Fruit fly (Drosophila melanogaster) whole organism, embryonic: ENCODE results near the gene Snmp2.
A peak's percentile ranks its signal among the peaks of the same experiment; 100 is the strongest.

Experiments
- CG11695 ChIP-seq: fragments of 200-800 bp; sonication (Bioruptor generic); IDR thresholded peaks from 3 replicates; pipeline ENCODE4 v1.3.6; 2022; ENCODE audit warnings: missing biosample characterization, missing genetic modification characterization
- CG12155 ChIP-seq: fragments of 200-800 bp; sonication (Bioruptor generic); optimal IDR thresholded peaks from 3 replicates; lab custom pipeline; 2016; ENCODE audit warnings: missing biosample characterization, missing genetic modification characterization
- CG12769 ChIP-seq: fragments of 200-800 bp; sonication (Bioruptor generic); optimal IDR thresholded peaks from 2 replicates; lab custom pipeline; 2019; ENCODE audit warnings: missing biosample characterization, mild to moderate bottlenecking, missing genetic modification characterization, moderate library complexity
- CG13424 ChIP-seq: fragments of 200-800 bp; sonication (Bioruptor generic); optimal IDR thresholded peaks from 2 replicates; lab custom pipeline; 2019; ENCODE audit warnings: missing biosample characterization, mild to moderate bottlenecking, missing genetic modification characterization, moderate library complexity
- CG13775 ChIP-seq: fragments of 200-800 bp; sonication (Bioruptor generic); optimal IDR thresholded peaks from 3 replicates; lab custom pipeline; 2017; ENCODE audit warnings: missing biosample characterization, mild to moderate bottlenecking, missing genetic modification characterization
- CG13894 ChIP-seq: fragments of 200-800 bp; sonication (Bioruptor generic); optimal IDR thresholded peaks from 3 replicates; lab custom pipeline; 2018; ENCODE audit warnings: missing biosample characterization, mild to moderate bottlenecking, missing genetic modification characterization, moderate library complexity
- CG14965 ChIP-seq: fragments of 200-800 bp; sonication (Bioruptor generic); optimal IDR thresholded peaks from 2 replicates; lab custom pipeline; 2016; ENCODE audit warnings: missing biosample characterization, missing genetic modification characterization, borderline replicate concordance
- CG1647 ChIP-seq: fragments of 200-800 bp; sonication (Bioruptor generic); optimal IDR thresholded peaks from 3 replicates; lab custom pipeline; 2016; ENCODE audit warnings: missing biosample characterization, missing genetic modification characterization
- CG30403 ChIP-seq: fragments of 200-800 bp; sonication (Bioruptor generic); optimal IDR thresholded peaks from 3 replicates; lab custom pipeline; 2016; ENCODE audit warnings: missing biosample characterization, missing genetic modification characterization
- CG3065 ChIP-seq: fragments of 200-800 bp; sonication (Bioruptor generic); optimal IDR thresholded peaks from 2 replicates; lab custom pipeline; 2016; ENCODE audit warnings: missing biosample characterization, missing genetic modification characterization
- CG4424 ChIP-seq: fragments of 200-800 bp; sonication (Bioruptor generic); optimal IDR thresholded peaks from 3 replicates; lab custom pipeline; 2016; ENCODE audit warnings: missing biosample characterization, missing genetic modification characterization
- CG5245 ChIP-seq: fragments of 200-800 bp; sonication (Bioruptor generic); optimal IDR thresholded peaks from 3 replicates; lab custom pipeline; 2016; ENCODE audit warnings: missing biosample characterization, missing genetic modification characterization
- CG6272 ChIP-seq: fragments of 200-800 bp; sonication (Bioruptor generic); IDR thresholded peaks from 2 replicates; pipeline ENCODE4 v1.3.6; 2022; ENCODE audit warnings: missing biosample characterization, missing genetic modification characterization
- CG7987 ChIP-seq: fragments of 200-800 bp; sonication (Bioruptor generic); optimal IDR thresholded peaks from 2 replicates; lab custom pipeline; 2018; ENCODE audit warnings: missing biosample characterization, mild to moderate bottlenecking, missing genetic modification characterization, moderate library complexity
- CG8290 ChIP-seq, 3 experiments: fragments of 200-800 bp; sonication (Bioruptor generic); optimal IDR thresholded peaks; 2 replicates each; lab custom pipeline; 2016 to 2019; ENCODE audit warnings: missing biosample characterization in 3 of 3, missing genetic modification characterization in 3 of 3, mild to moderate bottlenecking in 2 of 3, moderate library complexity in 1 of 3
- CG8359 ChIP-seq: fragments of 200-800 bp; sonication (Bioruptor generic); optimal IDR thresholded peaks from 2 replicates; lab custom pipeline; 2017; ENCODE audit warnings: missing biosample characterization, mild to moderate bottlenecking, missing genetic modification characterization, borderline replicate concordance
- CG8924 ChIP-seq: fragments of 200-800 bp; optimal IDR thresholded peaks from 3 replicates; lab custom pipeline; 2019; ENCODE audit warnings: missing biosample characterization, mild to moderate bottlenecking, missing genetic modification characterization, moderate library complexity
- CG8944 ChIP-seq: fragments of 200-800 bp; sonication (Bioruptor generic); optimal IDR thresholded peaks from 3 replicates; lab custom pipeline; 2016; ENCODE audit warnings: missing biosample characterization, missing genetic modification characterization
- CTCF ChIP-seq: fragments of 200-800 bp; sonication (Bioruptor generic); optimal IDR thresholded peaks from 2 replicates; lab custom pipeline; 2017; ENCODE audit warnings: missing biosample characterization, mild to moderate bottlenecking, missing genetic modification characterization, moderate library complexity
- CoRest ChIP-seq: fragments of 200-800 bp; sonication (Bioruptor generic); optimal IDR thresholded peaks from 3 replicates; lab custom pipeline; 2018; ENCODE audit warnings: missing biosample characterization, mild to moderate bottlenecking, missing genetic modification characterization, moderate library complexity
- CrebB ChIP-seq: fragments of 200-800 bp; sonication (Bioruptor generic); optimal IDR thresholded peaks from 3 replicates; lab custom pipeline; 2018; ENCODE audit warnings: missing biosample characterization, mild to moderate bottlenecking, missing genetic modification characterization
- Dfd ChIP-seq, 2 experiments: fragments of >200 bp; optimal IDR thresholded peaks; 2 replicates each; lab custom pipeline; 2017; ENCODE audit warnings: missing biosample characterization in 2 of 2, missing genetic modification characterization in 2 of 2
- Drgx ChIP-seq: fragments of 200-800 bp; sonication (Bioruptor generic); IDR thresholded peaks from 2 replicates; pipeline ENCODE4 v1.3.6; 2022; ENCODE audit warnings: missing biosample characterization, missing genetic modification characterization
- Fer3 ChIP-seq: fragments of 200-800 bp; sonication (Bioruptor generic); optimal IDR thresholded peaks from 2 replicates; lab custom pipeline; 2018; ENCODE audit warnings: missing biosample characterization, mild to moderate bottlenecking, missing genetic modification characterization, moderate library complexity
- Hr51 ChIP-seq, 2 experiments: fragments of 200-800 bp; sonication (Bioruptor generic); optimal IDR thresholded peaks; 2 replicates in 1 of 2; 3 replicates in 1 of 2; lab custom pipeline; 2016 to 2018; ENCODE audit warnings: missing biosample characterization in 2 of 2, missing genetic modification characterization in 2 of 2, mild to moderate bottlenecking in 1 of 2, moderate library complexity in 1 of 2
- Hr78 ChIP-seq, 2 experiments: fragments of 200-800 bp in 1 of 2; fragments of >200 bp in 1 of 2; sonication (Bioruptor generic) in 1 of 2; optimal IDR thresholded peaks; 2 replicates each; lab custom pipeline; 2017 to 2019; ENCODE audit warnings: missing biosample characterization in 2 of 2, missing genetic modification characterization in 2 of 2, mild to moderate bottlenecking in 1 of 2, moderate library complexity in 1 of 2
- Hsf ChIP-seq: fragments of 200-800 bp; sonication (Bioruptor generic); optimal IDR thresholded peaks from 3 replicates; lab custom pipeline; 2016; ENCODE audit warnings: missing biosample characterization, missing genetic modification characterization
- Kr ChIP-seq: fragments of 200-800 bp; sonication (Bioruptor generic); optimal IDR thresholded peaks from 2 replicates; lab custom pipeline; 2017; ENCODE audit warnings: missing biosample characterization, mild to moderate bottlenecking, missing genetic modification characterization
- Lim3 ChIP-seq: fragments of 200-800 bp; sonication (Bioruptor generic); IDR thresholded peaks from 2 replicates; pipeline ENCODE4 v1.3.6; 2022; ENCODE audit warnings: missing biosample characterization, missing genetic modification characterization
- NfI ChIP-seq: fragments of 200-800 bp; sonication (Bioruptor generic); optimal IDR thresholded peaks from 3 replicates; lab custom pipeline; 2018; ENCODE audit warnings: missing biosample characterization, mild to moderate bottlenecking, missing genetic modification characterization, moderate library complexity
- Ravus ChIP-seq: fragments of 200-800 bp; sonication (Bioruptor generic); IDR thresholded peaks from 2 replicates; pipeline ENCODE4 v1.3.6; 2022; ENCODE audit warnings: missing biosample characterization, missing genetic modification characterization
- abd-A ChIP-seq: fragments of 200-800 bp; sonication (Bioruptor generic); optimal IDR thresholded peaks from 3 replicates; lab custom pipeline; 2019; ENCODE audit warnings: missing biosample characterization, mild to moderate bottlenecking, missing genetic modification characterization, moderate library complexity
- amos ChIP-seq: fragments of 200-800 bp; sonication (Bioruptor generic); IDR thresholded peaks from 2 replicates; pipeline ENCODE4 v1.3.6; 2022; ENCODE audit warnings: missing biosample characterization, missing genetic modification characterization; ENCODE audit not compliant: partially characterized antibody
- chinmo ChIP-seq: fragments of 200-800 bp; sonication (Bioruptor generic); IDR thresholded peaks from 4 replicates; pipeline ENCODE4 v1.3.6; 2022; ENCODE audit warnings: missing biosample characterization, missing genetic modification characterization; ENCODE audit not compliant: partially characterized antibody
- chm ChIP-seq: fragments of 200-800 bp; sonication (Bioruptor generic); IDR thresholded peaks from 2 replicates; pipeline ENCODE4 v1.3.6; 2022; ENCODE audit warnings: missing biosample characterization, missing genetic modification characterization
- ci ChIP-seq: fragments of 200-800 bp; sonication (Bioruptor generic); IDR thresholded peaks from 3 replicates; pipeline ENCODE4 v1.3.6; 2022; ENCODE audit warnings: missing biosample characterization, missing genetic modification characterization
- disco-r ChIP-seq: fragments of 200-800 bp; sonication (Bioruptor generic); optimal IDR thresholded peaks from 2 replicates; lab custom pipeline; 2016; ENCODE audit warnings: missing biosample characterization, missing genetic modification characterization
- fd96Cb ChIP-seq: fragments of 200-800 bp; sonication (Bioruptor generic); optimal IDR thresholded peaks from 2 replicates; lab custom pipeline; 2018; ENCODE audit warnings: missing biosample characterization, mild to moderate bottlenecking, missing genetic modification characterization, moderate library complexity
- gce ChIP-seq: fragments of 200-800 bp; sonication (Bioruptor generic); IDR thresholded peaks from 3 replicates; pipeline ENCODE4 v1.3.6; 2022; ENCODE audit warnings: missing biosample characterization, missing genetic modification characterization
- grn ChIP-seq: fragments of 200-800 bp; sonication (Bioruptor generic); optimal IDR thresholded peaks from 3 replicates; lab custom pipeline; 2017; ENCODE audit warnings: missing biosample characterization, missing genetic modification characterization
- hkb ChIP-seq, 2 experiments: fragments of 200-800 bp in 1 of 2; fragments of >200 bp in 1 of 2; sonication (Bioruptor generic) in 1 of 2; IDR thresholded peaks in 1 of 2; optimal IDR thresholded peaks in 1 of 2; 2 replicates each; pipeline versions ENCODE4 v1.3.6 to Lab custom; 2017 to 2022; ENCODE audit warnings: missing biosample characterization in 1 of 2, missing genetic modification characterization in 1 of 2
- hth ChIP-seq: fragments of >200 bp; optimal IDR thresholded peaks from 2 replicates; lab custom pipeline; 2017; ENCODE audit warnings: inconsistent platforms
- kni ChIP-seq: fragments of 200-800 bp; sonication (Bioruptor generic); optimal IDR thresholded peaks from 3 replicates; lab custom pipeline; 2017; ENCODE audit warnings: mild to moderate bottlenecking, missing biosample characterization, missing genetic modification reagents, missing genetic modification characterization
- lbe ChIP-seq: fragments of 200-800 bp; sonication (Bioruptor generic); optimal IDR thresholded peaks from 2 replicates; lab custom pipeline; 2016; ENCODE audit warnings: missing biosample characterization, mild to moderate bottlenecking, missing genetic modification characterization
- oc ChIP-seq: fragments of 200-800 bp; sonication (Bioruptor generic); optimal IDR thresholded peaks from 2 replicates; lab custom pipeline; 2018; ENCODE audit warnings: missing biosample characterization, mild to moderate bottlenecking, missing genetic modification characterization, moderate library complexity
- phol ChIP-seq: fragments of 200-800 bp; sonication (Bioruptor generic); optimal IDR thresholded peaks from 3 replicates; lab custom pipeline; 2018; ENCODE audit warnings: missing biosample characterization, mild to moderate bottlenecking, missing genetic modification characterization, moderate library complexity
- sd ChIP-seq: fragments of 200-800 bp; sonication (Bioruptor generic); optimal IDR thresholded peaks from 3 replicates; lab custom pipeline; 2018; ENCODE audit warnings: missing biosample characterization, mild to moderate bottlenecking, missing genetic modification characterization, moderate library complexity
- shn ChIP-seq: fragments of 200-800 bp; sonication (Bioruptor generic); optimal IDR thresholded peaks from 3 replicates; lab custom pipeline; 2016; ENCODE audit warnings: missing biosample characterization, missing genetic modification characterization
- sqz ChIP-seq: fragments of 200-800 bp; sonication (Bioruptor generic); optimal IDR thresholded peaks from 3 replicates; lab custom pipeline; 2018; ENCODE audit warnings: missing biosample characterization, mild to moderate bottlenecking, missing genetic modification characterization
- ttk ChIP-seq: fragments of 200-800 bp; sonication (Bioruptor generic); IDR thresholded peaks from 2 replicates; pipeline ENCODE4 v2.1.2; 2022; ENCODE audit warnings: missing biosample characterization, missing genetic modification characterization
- tup ChIP-seq: fragments of 200-800 bp; sonication (Bioruptor generic); optimal IDR thresholded peaks from 2 replicates; lab custom pipeline; 2016; ENCODE audit warnings: missing biosample characterization, mild to moderate bottlenecking, missing genetic modification characterization, moderate library complexity
- vvl ChIP-seq: fragments of 200-800 bp; sonication (Bioruptor generic); IDR thresholded peaks from 2 replicates; pipeline ENCODE4 v1.3.6; 2022; ENCODE audit warnings: missing biosample characterization, missing genetic modification characterization

The Snmp2 gene

DNA sequence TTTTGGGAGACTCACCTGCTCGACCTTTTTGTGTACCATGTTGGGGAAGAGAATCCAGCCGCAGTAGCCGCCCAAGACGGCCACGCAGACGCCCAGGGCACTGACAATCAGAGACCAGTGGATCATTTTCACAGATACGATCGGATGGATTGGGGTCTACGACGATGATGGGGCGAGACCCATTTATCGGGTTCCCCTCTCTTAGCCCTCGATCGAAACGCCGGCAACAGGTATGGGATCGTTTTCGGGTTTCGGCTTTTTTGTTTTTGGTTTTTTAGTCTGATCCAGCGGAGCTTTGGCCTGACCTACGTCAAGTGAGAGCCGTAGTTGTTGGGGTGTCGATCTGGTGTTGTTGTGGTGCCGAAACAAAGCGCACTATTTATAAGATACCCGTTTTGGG lies 888 bp downstream of the Snmp2 start (continued):
- TF ChIP-seq phol (tag; lab: Kevin White, UChicago) (no peak), CG3065 (no peak), kni (peak; percentile 77), CG13894 (tag; lab: Kevin White, UChicago) (peak; percentile 84), CG11695 (0 out of 3 replicates have a peak, but pooled peaks have one; percentile 13), CoRest (no peak), ttk (GFP tag; lab: Robert Waterston, UW) (no peak), CG8924 (tag; lab: Kevin White, UChicago) (no peak), CG7987 (GFP tag; lab: Kevin White, UChicago) (no peak), abd-A (tag; lab: Kevin White, UChicago) (peak; percentile 4), CG8944 (GFP tag; lab: Kevin White, UChicago) (no peak), Lim3 (GFP tag; lab: Robert Waterston, UW) (no peak), Fer3 (no peak), shn (no peak), sd (tag; lab: Kevin White, UChicago) (peak; percentile 37), CG4424 (GFP tag; lab: Kevin White, UChicago) (no peak), CG8290 (GFP tag; optimal IDR thresholded peaks at IDR 0.05; lab: Kevin White, UChicago) (peak; percentile 21), CG8290 (tag; optimal IDR thresholded peaks at IDR 0.05; lab: Kevin White, UChicago) (no peak), hth (lab: Kevin White, UChicago) (no peak), CG13424 (no peak), gce (GFP tag; lab: Robert Waterston, UW) (no peak), CrebB (tag; lab: Kevin White, UChicago) (no peak), lbe (GFP tag; lab: Kevin White, UChicago) (no peak), CG5245 (GFP tag; lab: Kevin White, UChicago) (no peak), CG14965 (no peak), Dfd (GFP tag; optimal IDR thresholded peaks at IDR 0.05; lab: Kevin White, UChicago) (no peak), sqz (GFP tag; lab: Kevin White, UChicago) (peak; percentile 9), Drgx (GFP tag; lab: Robert Waterston, UW) (no peak), CG12769 (peak; percentile 64), hkb (optimal IDR thresholded peaks at IDR 0.05; lab: Kevin White, UChicago) (no peak), hkb (GFP tag; IDR thresholded peaks at IDR 0.05; lab: Robert Waterston, UW) (no peak), grn (peak; percentile 84), Hr78 (GFP tag; optimal IDR thresholded peaks at IDR 0.05; lab: Kevin White, UChicago) (no peak), CG30403 (GFP tag; lab: Kevin White, UChicago) (no peak), Kr (GFP tag; lab: Kevin White, UChicago) (no peak), oc (tag; lab: Kevin White, UChicago) (peak; percentile 76), Ravus (GFP tag; lab: Robert Waterston, UW) (no peak), chm (GFP tag; lab: Robert Waterston, UW) (no peak), fd96Cb (no peak), Hsf (no peak), ci (GFP tag; lab: Robert Waterston, UW) (no peak), CTCF (no peak)

DNA sequence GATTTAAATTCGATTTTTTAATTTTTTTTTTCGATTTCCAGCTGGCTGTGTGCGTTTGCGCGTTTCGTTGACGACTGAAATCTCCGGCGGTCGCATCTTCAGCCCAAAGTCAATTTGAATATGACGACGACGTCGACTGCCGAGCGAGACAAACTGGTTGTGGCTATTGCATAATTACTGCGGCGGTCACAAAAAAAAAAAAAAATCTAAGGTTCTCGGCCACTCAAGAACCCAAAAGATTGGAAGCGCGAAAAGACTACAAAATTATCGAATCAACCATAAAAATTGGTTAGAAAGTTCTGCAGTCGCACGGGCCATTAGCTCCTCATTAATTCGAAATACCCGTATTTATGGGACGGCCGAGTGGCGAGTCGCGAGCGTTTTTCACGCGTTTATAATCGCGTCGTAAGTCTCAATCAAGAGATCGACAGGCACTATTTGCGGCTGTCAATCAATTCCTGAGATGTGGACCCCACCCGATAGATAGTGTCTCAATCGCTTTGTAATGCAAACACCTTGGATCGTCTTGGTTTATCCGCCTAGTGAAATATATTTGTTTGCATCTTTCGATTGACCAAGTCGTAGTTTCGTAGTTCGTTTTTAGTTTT lies 10.6 kb downstream of the Snmp2 start, which contains the start of gene CG8492:
Gene CG8492 (minus strand): TSS at position 51 of the 608 bp plus-strand sequence.
- TF ChIP-seq CG1647 (GFP tag; lab: Kevin White, UChicago) (no peak), vvl (GFP tag; lab: Robert Waterston, UW) (peak; percentile 53; the same call in 1 of the 2 replicates), CG8359 (GFP tag; lab: Kevin White, UChicago) (peak; percentile 98), amos (GFP tag; lab: Robert Waterston, UW) (no peak), CG13775 (GFP tag; lab: Kevin White, UChicago) (no peak), tup (no peak), Hr51 (GFP tag; optimal IDR thresholded peaks at IDR 0.05; lab: Kevin White, UChicago) (no peak), sqz (GFP tag; lab: Kevin White, UChicago) (peak; percentile 43), abd-A (tag; lab: Kevin White, UChicago) (no peak), NfI (GFP tag; lab: Kevin White, UChicago) (no peak), CG12155 (GFP tag; lab: Kevin White, UChicago) (no peak), disco-r (GFP tag; lab: Kevin White, UChicago) (no peak), chinmo (GFP tag; lab: Robert Waterston, UW) (peak; percentile 63; the same call in 2 of the 4 replicates), CG6272 (no peak)
